Fruit fly (Drosophila melanogaster) S2 (cell line): Measurements from ENCODE around the gene CG31815.

ENCODE experiments used
- CG8478 ChIP-seq: fragments of >200 bp; optimal IDR thresholded peaks from 2 replicates; lab custom pipeline; 2018
- CTCF ChIP-seq, 2 experiments: fragments of >200 bp; optimal IDR thresholded peaks; 2 replicates each; lab custom pipeline; 2018

The CG31815 gene

dm6 chr2L:16598738-16599124 is 6.9 kb upstream of the CG31815 start:
- TF ChIP-seq CG8478 (no peak), CTCF (optimal IDR thresholded peaks at IDR 0.05; lab: Kevin White, UChicago) (peak; percentile 48 to 68)

- TF ChIP-seq CG8478 (no peak), CTCF (optimal IDR thresholded peaks at IDR 0.05; lab: Kevin White, UChicago) (peak in 1 of 2 experiments; percentile 3)
Measured at dm6 chr2L:16601515-16602026, 4.1 kb upstream of the CG31815 start.

DNA sequence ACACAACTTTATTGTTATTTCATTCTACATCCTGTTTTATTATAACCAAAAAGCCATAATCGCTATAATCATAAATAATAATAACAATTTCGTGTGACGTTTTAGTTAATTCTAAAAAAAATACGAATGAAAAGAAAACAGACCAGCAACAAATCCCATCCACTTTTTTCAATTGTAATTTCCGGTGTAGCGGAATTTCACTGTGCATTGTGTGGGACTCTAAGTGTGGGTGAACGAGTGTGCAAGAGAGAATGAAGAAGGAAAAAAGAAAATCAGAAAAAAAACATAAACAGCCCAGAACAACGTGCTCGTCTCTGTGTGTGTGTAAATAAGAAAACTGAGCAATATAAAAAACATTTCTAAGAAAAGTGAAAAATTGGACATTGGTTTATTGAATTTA is 3.3 kb upstream of the CG31815 start:
- TF ChIP-seq CG8478: no peak
- no peak for TF ChIP-seq CTCF (optimal IDR thresholded peaks at IDR 0.05; lab: Kevin White, UChicago)

DNA sequence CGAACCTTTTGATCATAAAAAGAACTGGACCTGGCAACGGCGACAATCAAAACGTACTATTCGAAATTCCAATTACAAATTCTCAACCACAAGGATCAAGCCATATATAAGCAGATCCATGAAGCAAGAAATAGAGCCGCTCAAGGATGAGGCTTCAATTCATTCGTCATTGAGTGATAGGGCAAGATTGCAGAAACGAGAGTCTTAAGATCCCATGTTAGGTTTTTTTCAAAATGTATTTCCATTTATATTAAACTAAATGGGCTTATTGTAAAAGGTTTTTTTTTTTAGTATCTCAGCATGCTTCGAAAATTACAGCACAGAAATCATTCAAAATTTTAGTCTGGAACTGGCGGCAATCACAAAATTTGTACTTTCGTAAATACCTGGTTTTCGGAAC is 1.4 kb downstream of the CG31815 start, which contains the start of gene CG4631:
TSS of gene CG4631 (plus strand) at position 301 of the 400 bp plus-strand sequence.
- TF ChIP-seq CG8478 (no peak), CTCF (optimal IDR thresholded peaks at IDR 0.05; lab: Kevin White, UChicago) (no peak)

- TF ChIP-seq CG8478 (no peak), CTCF (optimal IDR thresholded peaks at IDR 0.05; lab: Kevin White, UChicago) (no peak)
Measured at dm6 chr2L:16616282-16616681, 10.7 kb downstream of the CG31815 start.

- TF ChIP-seq CTCF (optimal IDR thresholded peaks at IDR 0.05; lab: Kevin White, UChicago): no peak
- no peak for TF ChIP-seq CG8478
Measured at dm6 chr2L:16618929-16619328, 13.3 kb downstream of the CG31815 start.

- TF ChIP-seq CTCF (optimal IDR thresholded peaks at IDR 0.05; lab: Kevin White, UChicago) (no peak), CG8478 (no peak)
Measured at dm6 chr2L:16620384-16620908, 14.8 kb downstream of the CG31815 start.

DNA sequence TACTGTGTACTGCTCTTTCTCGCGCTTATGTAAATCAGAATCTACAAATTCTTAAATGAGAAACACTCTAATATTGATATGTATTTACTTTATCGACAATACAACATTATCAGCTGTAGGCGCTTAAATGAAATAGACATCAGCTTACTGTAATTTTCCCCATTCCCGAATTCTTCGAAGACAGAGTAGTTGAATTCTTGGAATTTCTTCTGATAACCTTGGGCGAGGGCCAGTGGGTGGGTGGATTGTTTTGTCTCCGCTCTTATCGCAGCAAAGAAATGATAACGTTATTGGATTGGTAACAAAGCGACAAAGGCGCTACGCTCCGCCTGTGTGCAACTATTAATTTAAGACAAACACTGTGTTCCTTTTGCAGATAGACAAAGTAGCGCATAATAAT is 15.8 kb downstream of the CG31815 start:
- TF ChIP-seq CTCF (optimal IDR thresholded peaks at IDR 0.05; lab: Kevin White, UChicago): no peak
- no peak for TF ChIP-seq CG8478

DNA sequence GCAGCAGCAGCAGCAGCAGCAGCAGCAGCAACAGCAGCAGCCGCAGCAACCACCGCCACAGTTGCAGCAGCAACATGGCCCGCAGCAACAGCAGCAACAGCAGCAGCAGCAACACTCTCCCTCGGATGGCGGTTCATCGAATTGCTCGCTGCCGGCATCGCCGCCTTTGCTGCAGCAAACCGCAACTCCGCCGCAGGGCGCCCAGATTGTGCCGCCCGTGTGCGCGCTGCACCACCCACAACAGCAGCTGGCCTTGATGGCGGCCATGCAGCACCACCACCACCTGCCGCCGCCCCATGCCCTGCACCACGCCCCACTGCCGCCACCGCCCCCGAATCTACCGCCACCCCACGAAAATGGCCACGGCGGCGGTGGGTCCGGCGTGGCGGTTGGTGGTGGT is 16.5 kb downstream of the CG31815 start:
- TF ChIP-seq CTCF (optimal IDR thresholded peaks at IDR 0.05; lab: Kevin White, UChicago): no peak
- TF ChIP-seq CG8478: no peak

dm6 chr2L:16627948-16628347 is 22.3 kb downstream of the CG31815 start:
- TF ChIP-seq CTCF (optimal IDR thresholded peaks at IDR 0.05; lab: Kevin White, UChicago) (no peak), CG8478 (no peak)

DNA sequence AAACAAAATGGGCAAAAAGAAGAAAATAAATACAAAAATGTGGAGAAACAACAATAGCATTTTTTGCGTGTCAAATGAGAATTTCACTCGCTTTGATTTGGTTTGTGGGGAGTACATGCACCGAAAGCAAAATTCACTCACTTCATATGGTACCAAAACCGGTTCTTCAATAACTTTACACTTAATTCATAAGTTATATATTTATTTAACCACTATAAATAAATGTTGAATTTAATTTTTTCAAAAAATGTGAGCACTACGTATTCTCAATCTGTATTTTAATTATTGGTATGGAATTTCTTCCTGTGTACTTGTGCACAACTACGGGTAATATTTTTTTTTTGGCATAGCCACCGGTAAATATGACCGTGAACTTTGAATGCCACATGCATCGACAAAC is 23.6 kb downstream of the CG31815 start:
- TF ChIP-seq CTCF (optimal IDR thresholded peaks at IDR 0.05; lab: Kevin White, UChicago) (no peak), CG8478 (no peak)

dm6 chr2L:16637335-16637734 is 31.7 kb downstream of the CG31815 start:
- TF ChIP-seq CG8478: no peak
- no peak for TF ChIP-seq CTCF (optimal IDR thresholded peaks at IDR 0.05; lab: Kevin White, UChicago)

- TF ChIP-seq CTCF (optimal IDR thresholded peaks at IDR 0.05; lab: Kevin White, UChicago) (no peak), CG8478 (no peak)
Measured at dm6 chr2L:16638349-16638748, 32.7 kb downstream of the CG31815 start.

- TF ChIP-seq CTCF (optimal IDR thresholded peaks at IDR 0.05; lab: Kevin White, UChicago) (no peak), CG8478 (no peak)
Measured at dm6 chr2L:16640846-16641245, 35.2 kb downstream of the CG31815 start.

dm6 chr2L:16643445-16643844 is 37.8 kb downstream of the CG31815 start:
- TF ChIP-seq CG8478 (no peak), CTCF (optimal IDR thresholded peaks at IDR 0.05; lab: Kevin White, UChicago) (no peak)

dm6 chr2L:16643961-16644360 is 38.3 kb downstream of the CG31815 start:
- TF ChIP-seq CTCF (optimal IDR thresholded peaks at IDR 0.05; lab: Kevin White, UChicago): no peak
- no peak for TF ChIP-seq CG8478
